Worm (Caenorhabditis elegans): ENCODE data around the gene R07C12.3.

R07C12.3 gene

ce11 chrIV:4147891-4148290, 3.0 kb downstream of the R07C12.3 start:
- TF ChIP-seq elt-3 (tag; optimal IDR thresholded peaks at IDR 0.05) (no peak), flh-1 (GFP tag; optimal IDR thresholded peaks at IDR 0.05) (no peak), ceh-39 (tag; optimal IDR thresholded peaks at IDR 0.05) (no peak), sptf-1 (tag; optimal IDR thresholded peaks at IDR 0.05) (no peak), ceh-43 (GFP tag; optimal IDR thresholded peaks at IDR 0.05) (no peak), drap-1 (GFP tag; optimal IDR thresholded peaks at IDR 0.05) (no peak), elt-1 (tag; optimal IDR thresholded peaks at IDR 0.05; ENCODE audit: borderline replicate concordance, insufficient read depth) (no peak), tbx-8 (GFP tag; optimal IDR thresholded peaks at IDR 0.05) (no peak), nhr-28 (tag; optimal IDR thresholded peaks at IDR 0.05) (no peak), hlh-1 (tag; optimal IDR thresholded peaks at IDR 0.05) (no peak), nhr-76 (tag; optimal IDR thresholded peaks at IDR 0.05) (no peak), unc-120 (tag; optimal IDR thresholded peaks at IDR 0.05; ENCODE audit: poor library complexity, severe bottlenecking) (no peak), lin-32 (GFP tag; optimal IDR thresholded peaks at IDR 0.05) (no peak), unc-62 (GFP tag; optimal IDR thresholded peaks at IDR 0.05) (no peak)

ce11 chrIV:4150138-4150537, 5.3 kb downstream of the R07C12.3 start:
- TF ChIP-seq cnd-1 (tag; optimal IDR thresholded peaks at IDR 0.05) (no peak), lin-13 (tag; optimal IDR thresholded peaks at IDR 0.05) (no peak), flh-1 (GFP tag; optimal IDR thresholded peaks at IDR 0.05) (no peak), elt-1 (tag; optimal IDR thresholded peaks at IDR 0.05; ENCODE audit: borderline replicate concordance, insufficient read depth) (no peak), lin-32 (GFP tag; optimal IDR thresholded peaks at IDR 0.05) (no peak), nhr-237 (tag; optimal IDR thresholded peaks at IDR 0.05) (no peak), ham-2 (GFP tag; optimal IDR thresholded peaks at IDR 0.05) (no peak), mep-1 (tag; optimal IDR thresholded peaks at IDR 0.05) (no peak), ztf-11 (tag; optimal IDR thresholded peaks at IDR 0.05) (no peak)

ce11 chrIV:4152143-4152542, 7.3 kb downstream of the R07C12.3 start, which contains the start of the genes K08D10.10 and R07C12.1:
Gene K08D10.10 (plus strand): TSS chrIV:4152235.
Gene R07C12.1 (plus strand): TSS chrIV:4152456.
- TF ChIP-seq mab-5 (tag; optimal IDR thresholded peaks at IDR 0.05) (no peak), unc-39 (tag; optimal IDR thresholded peaks at IDR 0.05) (no peak), hlh-1 (tag; optimal IDR thresholded peaks at IDR 0.05) (no peak), unc-62 (GFP tag; optimal IDR thresholded peaks at IDR 0.05) (no peak), elt-1 (tag; optimal IDR thresholded peaks at IDR 0.05; ENCODE audit: borderline replicate concordance, insufficient read depth) (no peak), bed-3 (GFP tag; optimal IDR thresholded peaks at IDR 0.05) (no peak), nhr-237 (tag; optimal IDR thresholded peaks at IDR 0.05) (no peak), lin-32 (GFP tag; optimal IDR thresholded peaks at IDR 0.05) (no peak), M03D4.4 (tag; optimal IDR thresholded peaks at IDR 0.05) (no peak), unc-120 (tag; optimal IDR thresholded peaks at IDR 0.05; ENCODE audit: poor library complexity, severe bottlenecking) (no peak), cnd-1 (tag; optimal IDR thresholded peaks at IDR 0.05) (no peak), mep-1 (tag; optimal IDR thresholded peaks at IDR 0.05) (no peak)

- TF ChIP-seq flh-1 (GFP tag; optimal IDR thresholded peaks at IDR 0.05), result no peak
- TF ChIP-seq ham-2 (GFP tag; optimal IDR thresholded peaks at IDR 0.05), result no peak
- TF ChIP-seq mab-5 (tag; optimal IDR thresholded peaks at IDR 0.05), result no peak
- TF ChIP-seq tbx-8 (GFP tag; optimal IDR thresholded peaks at IDR 0.05), result no peak
- no peak for TF ChIP-seq sptf-1 (tag; optimal IDR thresholded peaks at IDR 0.05)
- TF ChIP-seq ceh-83 (GFP tag; optimal IDR thresholded peaks at IDR 0.05), result no peak
- no peak for TF ChIP-seq drap-1 (GFP tag; optimal IDR thresholded peaks at IDR 0.05)
- TF ChIP-seq hlh-1 (tag; optimal IDR thresholded peaks at IDR 0.05), result no peak
- TF ChIP-seq nhr-28 (tag; optimal IDR thresholded peaks at IDR 0.05), result no peak
- no peak for TF ChIP-seq ceh-43 (GFP tag; optimal IDR thresholded peaks at IDR 0.05)
- TF ChIP-seq unc-39 (tag; optimal IDR thresholded peaks at IDR 0.05), result no peak
- no peak for TF ChIP-seq lsy-2 (tag; optimal IDR thresholded peaks at IDR 0.05)
- TF ChIP-seq elt-3 (tag; optimal IDR thresholded peaks at IDR 0.05), result no peak
- TF ChIP-seq mls-2 (tag; optimal IDR thresholded peaks at IDR 0.05), result no peak
- no peak for TF ChIP-seq blmp-1 (tag; optimal IDR thresholded peaks at IDR 0.05)
Measured at ce11 chrIV:4154641-4155040, 9.8 kb downstream of the R07C12.3 start, which contains the start of gene K08D10.14. Gene K08D10.14 (plus strand): TSS chrIV:4154941.

- TF ChIP-seq nhr-237 (tag; optimal IDR thresholded peaks at IDR 0.05) (no peak), sptf-1 (tag; optimal IDR thresholded peaks at IDR 0.05) (no peak), bed-3 (GFP tag; optimal IDR thresholded peaks at IDR 0.05) (no peak), snpc-4 (tag; optimal IDR thresholded peaks at IDR 0.05) (no peak), elt-3 (tag; optimal IDR thresholded peaks at IDR 0.05) (no peak), ces-1 (GFP tag; optimal IDR thresholded peaks at IDR 0.05) (no peak), lin-13 (tag; optimal IDR thresholded peaks at IDR 0.05) (no peak), tbx-8 (GFP tag; optimal IDR thresholded peaks at IDR 0.05) (no peak), mep-1 (tag; optimal IDR thresholded peaks at IDR 0.05) (no peak), nhr-12 (tag; optimal IDR thresholded peaks at IDR 0.05) (no peak), mls-2 (tag; optimal IDR thresholded peaks at IDR 0.05) (no peak), lsy-2 (tag; optimal IDR thresholded peaks at IDR 0.05) (no peak), unc-39 (tag; optimal IDR thresholded peaks at IDR 0.05) (no peak), pha-4 (tag; optimal IDR thresholded peaks at IDR 0.05) (no peak)
Measured at ce11 chrIV:4162121-4162520, 17.2 kb downstream of the R07C12.3 start, which contains the start of gene scrm-5. Gene scrm-5 (plus strand): TSS chrIV:4162421.

Data from whole organism, mixed stage, embryonic.